Worm (Caenorhabditis elegans) whole organism, young adult: ENCODE measurements around the gene sprr-2.

ENCODE experiments used
- C17E4.6 ChIP-seq: fragments of 200-800 bp; sonication (Bioruptor generic); IDR thresholded peaks from 2 replicates; pipeline ENCODE4 v1.3.6; 2022; ENCODE audit warnings: missing genetic modification reagents, missing genetic modification characterization, missing compliant biosample characterization
- T07F8.4 ChIP-seq: sonication (generic microtip); optimal IDR thresholded peaks from 2 replicates; lab custom pipeline; 2016; ENCODE audit warnings: mild to moderate bottlenecking, missing genetic modification characterization, moderate library complexity, missing compliant biosample characterization
- die-1 ChIP-seq: sonication (generic microtip); optimal IDR thresholded peaks from 2 replicates; lab custom pipeline; 2016; ENCODE audit warnings: missing genotype, mild to moderate bottlenecking, missing genetic modification characterization, missing compliant biosample characterization
- efl-1 ChIP-seq: fragments of 150-350 bp; optimal IDR thresholded peaks from 2 replicates; lab custom pipeline; 2014; ENCODE audit warnings: missing biosample characterization, missing genetic modification reagents, missing genetic modification characterization
- hmg-20 ChIP-seq: fragments of 200-800 bp; sonication (Bioruptor generic); IDR thresholded peaks from 2 replicates; pipeline ENCODE4 v1.3.6; 2022; ENCODE audit warnings: missing genetic modification reagents, missing genetic modification characterization, missing compliant biosample characterization
- lsl-1 ChIP-seq: fragments of 200-800 bp; sonication (Bioruptor generic); optimal IDR thresholded peaks from 2 replicates; lab custom pipeline; 2018; ENCODE audit warnings: mild to moderate bottlenecking, missing genetic modification characterization, moderate library complexity, missing compliant biosample characterization
- nfyb-1 ChIP-seq: fragments of 200-800 bp; sonication (Bioruptor generic); IDR thresholded peaks from 2 replicates; pipeline ENCODE4 v1.3.6; 2022; ENCODE audit warnings: missing genetic modification reagents, missing genetic modification characterization, missing compliant biosample characterization
- nhr-179 ChIP-seq: sonication (generic microtip); optimal IDR thresholded peaks from 2 replicates; lab custom pipeline; 2016; ENCODE audit warnings: mild to moderate bottlenecking, missing genetic modification characterization, missing compliant biosample characterization
- nhr-90 ChIP-seq: sonication (generic microtip); optimal IDR thresholded peaks from 2 replicates; lab custom pipeline; 2016; ENCODE audit warnings: missing genotype, mild to moderate bottlenecking, missing genetic modification characterization, missing compliant biosample characterization
- sea-2 ChIP-seq: fragments of 200-800 bp; sonication (Bioruptor generic); IDR thresholded peaks from 2 replicates; pipeline ENCODE4 v1.3.6; 2022; ENCODE audit warnings: missing genetic modification characterization, missing compliant biosample characterization
- snpc-4 ChIP-seq, 5 experiments: fragments of 150-350 bp in 1 of 5; sonication (generic microtip) in 4 of 5; optimal IDR thresholded peaks; 2 replicates each; lab custom pipeline; 2014 to 2018; ENCODE audit warnings: missing genetic modification characterization in 5 of 5, missing biosample characterization in 3 of 5, antibody characterized with exemption in 2 of 5, mild to moderate bottlenecking in 2 of 5, missing compliant biosample characterization in 2 of 5, missing genotype in 2 of 5, moderate library complexity in 2 of 5, missing genetic modification reagents in 1 of 5
- xnd-1 ChIP-seq: sonication (generic microtip); optimal IDR thresholded peaks from 2 replicates; lab custom pipeline; 2016; ENCODE audit warnings: missing genotype, missing genetic modification reagents, missing genetic modification characterization, missing compliant biosample characterization
- ztf-28 ChIP-seq: fragments of 200-800 bp; sonication (Bioruptor generic); IDR thresholded peaks from 2 replicates; pipeline ENCODE4 v1.3.6; 2022; ENCODE audit warnings: missing genetic modification reagents, missing genetic modification characterization, missing compliant biosample characterization

- TF ChIP-seq xnd-1 (tag; lab: Kevin White, UChicago) (no peak), sea-2 (no peak), T07F8.4 (tag; lab: Kevin White, UChicago) (no peak), hmg-20 (no peak), nfyb-1 (GFP tag; lab: Robert Waterston, UW) (no peak), die-1 (tag; lab: Kevin White, UChicago) (peak; percentile 4), ztf-28 (GFP tag; lab: Robert Waterston, UW) (no peak), efl-1 (GFP tag; lab: Kevin White, UChicago) (no peak), lsl-1 (GFP tag; lab: Kevin White, UChicago) (no peak), C17E4.6 (no peak), nhr-179 (tag; lab: Kevin White, UChicago) (no peak), snpc-4 (GFP tag; optimal IDR thresholded peaks at IDR 0.05; lab: Kevin White, UChicago) (no peak), snpc-4 (tag; optimal IDR thresholded peaks at IDR 0.05; lab: Kevin White, UChicago) (peak in 3 of 4 experiments; percentile 31 to 40 (median 35)), nhr-90 (tag; lab: Kevin White, UChicago) (no peak)
Measured at ce11 chrX:14824490-14825050, 31.3 kb downstream of the sprr-2 start, which contains the start of gene mbk-1.
